Fruit fly (Drosophila melanogaster): ENCODE measurements around the gene Sec71.

The Sec71 gene

dm6 chr2L:13835002-13835910, 41.9 kb downstream of the Sec71 start, which contains the start of the genes mRpS23 and CenG1A (continued):
- TF ChIP-seq CG31441 (GFP tag; IDR thresholded peaks at IDR 0.05) (peak; percentile 99), CG17829 (tag; optimal IDR thresholded peaks at IDR 0.05) (peak; percentile 100), org-1 (GFP tag; optimal IDR thresholded peaks at IDR 0.05) (peak; percentile 100), CG7786 (GFP tag; optimal IDR thresholded peaks at IDR 0.05) (peak; percentile 100), CG2889 (GFP tag; IDR thresholded peaks at IDR 0.05) (peak; percentile 100), CG4854 (GFP tag; optimal IDR thresholded peaks at IDR 0.05) (peak; percentile 100), HLH3B (GFP tag; IDR thresholded peaks at IDR 0.05) (peak; percentile 100), gem (tag; optimal IDR thresholded peaks at IDR 0.05) (peak; percentile 100), Taf1 (GFP tag; IDR thresholded peaks at IDR 0.05) (peak; percentile 100), CG4424 (GFP tag; optimal IDR thresholded peaks at IDR 0.05) (peak; percentile 100), grn (GFP tag; optimal IDR thresholded peaks at IDR 0.05) (peak; percentile 95), CG33213 (GFP tag; optimal IDR thresholded peaks at IDR 0.05) (peak; percentile 100), lmd (GFP tag; IDR thresholded peaks at IDR 0.05) (peak; percentile 100), nau (GFP tag; optimal IDR thresholded peaks at IDR 0.05) (peak; percentile 100), en (GFP tag; optimal IDR thresholded peaks at IDR 0.05) (peak; percentile 100), CG9727 (GFP tag; optimal IDR thresholded peaks at IDR 0.05) (peak; percentile 99), CG17359 (tag; optimal IDR thresholded peaks at IDR 0.05) (peak; percentile 100), Atf-2 (GFP tag; optimal IDR thresholded peaks at IDR 0.05) (peak; percentile 100), pho (GFP tag; optimal IDR thresholded peaks at IDR 0.05) (peak; percentile 100), rib (GFP tag; IDR thresholded peaks at IDR 0.05) (peak; percentile 100), Bgb (GFP tag; IDR thresholded peaks at IDR 0.05; ENCODE audit: partially characterized antibody) (peak; percentile 70), D19A (tag; optimal IDR thresholded peaks at IDR 0.05) (peak; percentile 98), trh (GFP tag; optimal IDR thresholded peaks at IDR 0.05) (peak; percentile 99), NfI (GFP tag; optimal IDR thresholded peaks at IDR 0.05) (peak; percentile 100), zen (tag; optimal IDR thresholded peaks at IDR 0.05) (peak; percentile 100), Hand (GFP tag; optimal IDR thresholded peaks at IDR 0.05) (peak; percentile 99), CG10274 (GFP tag; optimal IDR thresholded peaks at IDR 0.05) (peak; percentile 97), croc (GFP tag; conservative IDR thresholded peaks at IDR 0.05) (peak; percentile 100), hkb (optimal IDR thresholded peaks at IDR 0.05) (no peak), hkb (GFP tag; IDR thresholded peaks at IDR 0.05) (peak; percentile 100), dm (GFP tag; optimal IDR thresholded peaks at IDR 0.05) (peak; percentile 99), shn (GFP tag; optimal IDR thresholded peaks at IDR 0.05) (peak; percentile 99), cas (GFP tag; IDR thresholded peaks at IDR 0.05) (peak; percentile 100), CG11456 (GFP tag; IDR thresholded peaks at IDR 0.05) (peak; percentile 100), CG11560 (tag; IDR thresholded peaks at IDR 0.05) (peak; percentile 95), dpn (GFP tag; optimal IDR thresholded peaks at IDR 0.05) (peak; percentile 100), nerfin-2 (GFP tag; IDR thresholded peaks at IDR 0.05; ENCODE audit: partially characterized antibody) (peak; percentile 66; the same call in 1 of the 2 replicates), CG4707 (GFP tag; optimal IDR thresholded peaks at IDR 0.05) (peak; percentile 99), CG3995 (GFP tag; optimal IDR thresholded peaks at IDR 0.05) (peak; percentile 95), Xbp1 (GFP tag; optimal IDR thresholded peaks at IDR 0.05) (peak; percentile 100), tna (GFP tag; IDR thresholded peaks at IDR 0.05; ENCODE audit: partially characterized antibody) (peak; percentile 53), unpg (GFP tag; optimal IDR thresholded peaks at IDR 0.05) (peak; percentile 100), ssp (GFP tag; IDR thresholded peaks at IDR 0.05) (peak; percentile 97), Dref (GFP tag; IDR thresholded peaks at IDR 0.05) (peak; percentile 70), Antp (GFP tag; optimal IDR thresholded peaks at IDR 0.05) (peak; percentile 100), CG2678 (tag; optimal IDR thresholded peaks at IDR 0.05) (peak; percentile 100), CG32532 (GFP tag; IDR thresholded peaks at IDR 0.05) (peak; percentile 100), CG6765 (GFP tag; optimal IDR thresholded peaks at IDR 0.05) (peak; percentile 100), PHDP (tag; optimal IDR thresholded peaks at IDR 0.05) (peak; percentile 100)

Measured in whole organism, embryonic.